Worm (Caenorhabditis elegans) whole organism, early embryonic: Measurements from ENCODE around the gene srt-59.

ENCODE experiments used
- ama-1 ChIP-seq: fragments of 150-350 bp; optimal IDR thresholded peaks from 2 replicates; lab custom pipeline; 2014
- ceh-36 ChIP-seq: sonication (generic microtip); optimal IDR thresholded peaks from 2 replicates; lab custom pipeline; 2016; ENCODE audit warnings: missing genetic modification characterization, inconsistent platforms, missing compliant biosample characterization
- flt-1 ChIP-seq: fragments of 200-800 bp; sonication (Bioruptor generic); IDR thresholded peaks from 2 replicates; pipeline ENCODE4 v1.3.6; 2022; ENCODE audit warnings: missing genetic modification characterization, missing compliant biosample characterization
- hmg-4 ChIP-seq: fragments of 200-800 bp; sonication (Bioruptor generic); optimal IDR thresholded peaks from 2 replicates; lab custom pipeline; 2018; ENCODE audit warnings: mild to moderate bottlenecking, missing genetic modification characterization, missing compliant biosample characterization
- sea-1 ChIP-seq: fragments of 200-800 bp; sonication (Bioruptor generic); conservative IDR thresholded peaks from 2 replicates; pipeline ENCODE4 v1.3.6; 2022; ENCODE audit warnings: missing genetic modification characterization, missing compliant biosample characterization

DNA sequence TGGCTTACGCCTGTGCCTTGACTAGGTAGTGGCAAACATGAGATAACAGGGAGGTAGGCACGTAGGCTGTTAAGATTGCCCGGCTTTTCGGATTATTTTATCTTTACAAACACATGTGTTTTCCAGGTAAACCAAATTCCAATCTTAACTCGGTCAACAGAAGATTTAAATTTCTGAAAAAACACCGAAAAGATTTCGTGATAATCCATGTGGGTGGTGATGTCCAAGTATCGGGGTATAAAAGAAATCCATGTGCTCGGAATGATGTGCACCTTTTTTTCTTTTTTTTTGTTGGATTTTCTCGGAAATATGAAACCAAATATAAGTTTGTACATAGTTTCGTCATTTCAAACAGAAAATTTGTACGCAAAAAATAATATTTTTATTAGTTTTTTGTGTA, 42.0 kb upstream of the srt-59 start:
- TF ChIP-seq hmg-4 (GFP tag; lab: Kevin White, UChicago) (no peak), ceh-36 (tag; lab: Kevin White, UChicago) (no peak), flt-1 (GFP tag; lab: Robert Waterston, UW) (no peak), ama-1 (lab: Kevin White, UChicago) (no peak), sea-1 (GFP tag; lab: Robert Waterston, UW) (no peak)
